Worm (Caenorhabditis elegans): ENCODE data around the gene ttr-13.

ttr-13 gene

ce11 chrV:20609494-20609893 lies 27.3 kb downstream of the ttr-13 start, which contains the start of gene grd-2:
Gene grd-2, plus strand, starts transcription at chrV:20609794.
- TF ChIP-seq lin-40 (tag; optimal IDR thresholded peaks at IDR 0.05) (no peak), hsf-1 (GFP tag; IDR thresholded peaks at IDR 0.05) (no peak), somi-1 (GFP tag; optimal IDR thresholded peaks at IDR 0.05) (no peak), ceh-27 (GFP tag; optimal IDR thresholded peaks at IDR 0.05) (no peak), attf-6 (GFP tag; IDR thresholded peaks at IDR 0.05) (no peak), let-607 (tag; optimal IDR thresholded peaks at IDR 0.05) (no peak), nfya-2 (GFP tag; IDR thresholded peaks at IDR 0.05) (no peak), egl-18 (GFP tag; IDR thresholded peaks at IDR 0.05) (no peak), lag-1 (GFP tag; IDR thresholded peaks at IDR 0.05) (no peak)

ce11 chrV:20608688-20609087 lies 28.1 kb downstream of the ttr-13 start, which contains the start of gene ttr-12:
Gene ttr-12, minus strand, starts transcription at chrV:20608788.
- TF ChIP-seq ztf-28 (GFP tag; IDR thresholded peaks at IDR 0.05): no peak
- no peak for TF ChIP-seq lin-35 (GFP tag; optimal IDR thresholded peaks at IDR 0.05)
- no peak for TF ChIP-seq gei-17 (GFP tag; optimal IDR thresholded peaks at IDR 0.05)
- TF ChIP-seq rpc-1 (optimal IDR thresholded peaks at IDR 0.05): no peak
- no peak for TF ChIP-seq rpc-1 (tag; optimal IDR thresholded peaks at IDR 0.05)
- no peak for TF ChIP-seq hmg-1.2 (GFP tag; IDR thresholded peaks at IDR 0.05)
- TF ChIP-seq F37B4.10 (GFP tag; IDR thresholded peaks at IDR 0.05): no peak
- TF ChIP-seq madf-8 (GFP tag; conservative IDR thresholded peaks at IDR 0.05): no peak
- TF ChIP-seq lin-26 (GFP tag; IDR thresholded peaks at IDR 0.05): no peak
- TF ChIP-seq rec-8 (tag; optimal IDR thresholded peaks at IDR 0.05): no peak
- no peak for TF ChIP-seq D2030.7 (GFP tag; IDR thresholded peaks at IDR 0.05)
- TF ChIP-seq F57C9.4 (tag; optimal IDR thresholded peaks at IDR 0.05): no peak
- TF ChIP-seq Y95B8A.8 (GFP tag; IDR thresholded peaks at IDR 0.05): no peak
- TF ChIP-seq mel-28 (tag; optimal IDR thresholded peaks at IDR 0.05; ENCODE audit: borderline replicate concordance): no peak
- no peak for TF ChIP-seq F23B12.7 (tag; optimal IDR thresholded peaks at IDR 0.05; ENCODE audit: insufficient read depth)
- no peak for TF ChIP-seq let-526 (GFP tag; IDR thresholded peaks at IDR 0.05)
- no peak for TF ChIP-seq rcor-1 (GFP tag; IDR thresholded peaks at IDR 0.05)

- TF ChIP-seq B0261.1 (tag; optimal IDR thresholded peaks at IDR 0.05): no peak
- TF ChIP-seq aptf-2 (GFP tag; conservative IDR thresholded peaks at IDR 0.05): no peak
- no peak for TF ChIP-seq nhr-120 (GFP tag; IDR thresholded peaks at IDR 0.05)
- TF ChIP-seq B0019.2 (GFP tag; conservative IDR thresholded peaks at IDR 0.05): no peak
Measured at ce11 chrV:20606617-20607016, 30.1 kb downstream of the ttr-13 start, which contains the start of gene F46B3.23. Gene F46B3.23, minus strand, starts transcription at chrV:20606717.

- peak; percentile 26; the same call in 1 of the 2 replicates for TF ChIP-seq zfh-2 (GFP tag; conservative IDR thresholded peaks at IDR 0.05)
Measured at ce11 chrV:20605812-20606211, 30.9 kb downstream of the ttr-13 start.

ce11 chrV:20604606-20605155 lies 32.1 kb downstream of the ttr-13 start, which contains the start of gene ttr-57:
Gene ttr-57, plus strand, starts transcription at chrV:20605105.
- TF ChIP-seq zfh-2 (GFP tag; conservative IDR thresholded peaks at IDR 0.05) (peak; percentile 84), egrh-3 (GFP tag; IDR thresholded peaks at IDR 0.05) (peak; percentile 57; the same call in 1 of the 2 replicates), ztf-18 (tag; optimal IDR thresholded peaks at IDR 0.05) (no peak), F10E7.11 (tag; optimal IDR thresholded peaks at IDR 0.05) (no peak)

Measured in whole organism, young adult.